Worm (Caenorhabditis elegans) whole organism, L3 larva: ENCODE measurements around the gene npr-35.

ENCODE experiments used
- nhr-11 ChIP-seq: fragments of 150-350 bp; optimal IDR thresholded peaks from 2 replicates; lab custom pipeline; 2014; ENCODE audit warnings: missing biosample characterization, missing genetic modification characterization
- nhr-237 ChIP-seq: fragments of 150-350 bp; optimal IDR thresholded peaks from 2 replicates; lab custom pipeline; 2014; ENCODE audit warnings: missing biosample characterization, missing genetic modification characterization
- pha-4 ChIP-seq: fragments of 150-350 bp; optimal IDR thresholded peaks from 2 replicates; lab custom pipeline; 2014; ENCODE audit warnings: missing biosample characterization, missing genetic modification reagents, missing genetic modification characterization
- snpc-4 ChIP-seq: fragments of 150-350 bp; optimal IDR thresholded peaks from 2 replicates; lab custom pipeline; 2014; ENCODE audit warnings: missing biosample characterization, missing genetic modification characterization
- tbx-2 ChIP-seq: sonication (generic microtip); optimal IDR thresholded peaks from 2 replicates; lab custom pipeline; 2016; ENCODE audit warnings: mild to moderate bottlenecking, missing genetic modification characterization, missing compliant biosample characterization
- unc-62 ChIP-seq: fragments of 150-350 bp; sonication (generic microtip); optimal IDR thresholded peaks from 4 replicates; lab custom pipeline; 2014; ENCODE audit warnings: missing biosample characterization, missing genetic modification reagents, missing genetic modification characterization
- ztf-4 ChIP-seq: fragments of 150-350 bp; optimal IDR thresholded peaks from 2 replicates; lab custom pipeline; 2014; ENCODE audit warnings: missing biosample characterization, missing genetic modification characterization

- TF ChIP-seq tbx-2 (no peak), unc-62 (GFP tag; lab: Kevin White, UChicago) (no peak), nhr-237 (tag; lab: Kevin White, UChicago) (no peak), snpc-4 (tag; lab: Kevin White, UChicago) (no peak), pha-4 (tag; lab: Kevin White, UChicago) (no peak), nhr-11 (no peak), ztf-4 (no peak)
Measured at ce11 chrIV:7728402-7728963, 15.2 kb upstream of the npr-35 start, which contains the start of gene sucg-1.
